Fruit fly (Drosophila melanogaster) whole organism: Measurements from ENCODE around the gene CG31717.

Source experiments
- CG8478 ChIP-seq: fragments of >200 bp; optimal IDR thresholded peaks from 2 replicates; lab custom pipeline; 2018; ENCODE audit warnings: inconsistent platforms
- Dll ChIP-seq: fragments of >200 bp; optimal IDR thresholded peaks from 2 replicates; lab custom pipeline; 2017
- EcR ChIP-seq, 2 experiments: fragments of >200 bp; optimal IDR thresholded peaks; 2 replicates each; lab custom pipeline; 2017; ENCODE audit warnings: missing biosample characterization in 2 of 2, missing genetic modification characterization in 2 of 2, missing genetic modification reagents in 2 of 2
- pan ChIP-seq: fragments of >200 bp; optimal IDR thresholded peaks from 2 replicates; lab custom pipeline; 2017
- psq ChIP-seq: fragments of >200 bp; optimal IDR thresholded peaks from 2 replicates; lab custom pipeline; 2017
- usp ChIP-seq: fragments of >200 bp; optimal IDR thresholded peaks from 2 replicates; lab custom pipeline; 2017; ENCODE audit warnings: missing biosample characterization, missing genetic modification characterization, mixed read lengths

The CG31717 gene

DNA sequence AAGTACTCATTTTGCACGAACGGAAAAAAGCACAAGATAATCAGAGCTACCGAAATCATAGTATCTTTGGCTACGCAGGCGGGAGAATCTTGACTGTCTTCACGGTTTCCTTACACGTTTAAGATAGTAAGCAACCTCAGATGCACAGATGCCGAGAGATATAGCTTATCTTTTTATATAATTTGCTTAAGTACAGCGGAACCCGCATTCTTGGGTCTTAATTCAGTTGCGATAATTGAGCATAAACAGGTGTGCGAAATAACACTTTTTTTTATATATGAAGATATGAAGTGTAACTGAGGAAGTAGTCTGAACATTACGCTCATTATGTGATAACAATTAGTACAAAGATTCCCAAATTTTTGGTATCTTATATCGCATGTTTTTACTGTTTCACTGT is 30.2 kb downstream of the CG31717 start, which contains the start of gene CG34043:
TSS of gene CG34043 (minus strand) at position 101 of the 400 bp plus-strand sequence.
- TF ChIP-seq CG8478 (lab: Kevin White, UChicago) (no peak), EcR (GFP tag; optimal IDR thresholded peaks at IDR 0.05; lab: Kevin White, UChicago) (no peak)

dm6 chr2L:10291276-10291675 is 40.7 kb downstream of the CG31717 start:
- TF ChIP-seq EcR (GFP tag; optimal IDR thresholded peaks at IDR 0.05; lab: Kevin White, UChicago) (no peak), psq (no peak), Dll (lab: Kevin White, UChicago) (no peak), CG8478 (lab: Kevin White, UChicago) (no peak), usp (GFP tag; lab: Kevin White, UChicago) (no peak), pan (lab: Kevin White, UChicago) (no peak)

- TF ChIP-seq pan (lab: Kevin White, UChicago) (no peak), usp (GFP tag; lab: Kevin White, UChicago) (no peak), psq (no peak), CG8478 (lab: Kevin White, UChicago) (no peak), EcR (GFP tag; optimal IDR thresholded peaks at IDR 0.05; lab: Kevin White, UChicago) (no peak), Dll (lab: Kevin White, UChicago) (no peak)
These were observed 41.6 kb downstream of the CG31717 start, which contains the start of gene Ufd4 for dm6 chr2L:10292066-10292560. TSS of gene Ufd4 (minus strand) at chr2L:10292365.

DNA sequence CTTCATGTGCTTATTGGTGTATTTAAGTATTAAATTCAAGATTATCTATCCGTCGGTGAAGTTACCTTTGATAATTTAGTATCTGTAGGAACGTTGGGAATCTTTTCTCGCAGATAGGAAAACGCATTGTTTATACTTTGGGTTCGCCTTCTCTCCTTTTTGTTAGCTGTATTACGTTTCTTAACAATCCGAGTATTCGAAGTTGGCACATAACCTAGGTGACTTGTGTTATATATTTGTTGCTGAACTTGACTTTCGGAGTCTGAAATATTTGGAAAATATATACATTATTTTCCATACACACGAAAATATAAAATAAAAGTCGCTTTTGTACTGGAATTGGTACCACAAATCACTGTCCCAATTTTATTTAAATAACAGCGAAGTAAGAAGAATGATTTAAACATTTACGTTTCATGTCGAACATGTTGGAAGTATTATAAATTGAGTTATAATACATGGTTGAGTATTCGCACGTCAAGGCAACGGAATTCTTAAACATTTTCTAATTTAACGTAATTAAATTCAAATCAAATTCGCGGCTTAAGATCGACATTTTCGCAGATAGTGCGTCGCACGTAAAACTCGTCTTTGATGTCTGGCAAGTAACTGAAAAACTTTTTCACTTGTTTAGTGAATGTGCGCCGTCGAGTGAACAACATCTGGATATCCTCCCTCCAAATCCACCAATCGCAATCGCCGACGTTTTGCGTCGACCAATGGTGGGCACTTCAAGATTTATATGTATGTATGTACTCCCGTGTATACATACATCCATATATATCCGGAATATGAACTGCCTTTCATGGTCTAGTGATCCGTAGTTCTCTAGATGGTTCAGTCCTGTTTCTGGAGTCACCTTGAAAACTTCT is 44.5 kb downstream of the CG31717 start, which contains the start of gene Hand:
TSS of gene Hand (minus strand) at position 588 of the 872 bp plus-strand sequence.
- TF ChIP-seq EcR (GFP tag; optimal IDR thresholded peaks at IDR 0.05; lab: Kevin White, UChicago), result no peak

DNA sequence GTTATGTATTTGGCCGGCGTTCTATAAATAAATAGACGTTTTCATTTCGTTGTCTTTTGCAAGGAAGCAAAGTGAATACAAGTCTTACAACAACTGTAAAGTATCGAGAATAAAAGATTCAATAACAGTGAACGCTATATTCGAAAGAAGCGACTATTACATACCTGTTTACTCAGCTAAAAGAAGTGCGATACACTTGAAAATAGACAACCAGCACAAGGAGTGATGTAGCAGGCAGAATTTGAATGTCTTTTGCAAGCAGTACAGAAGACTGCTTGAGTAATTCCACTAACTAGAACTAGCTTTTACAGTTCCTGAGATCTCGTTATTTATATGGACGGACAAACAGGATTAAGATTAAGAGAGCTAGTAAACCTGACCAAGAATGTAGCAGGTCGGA is 47.8 kb downstream of the CG31717 start:
- TF ChIP-seq Dll (lab: Kevin White, UChicago) (no peak), psq (no peak), pan (lab: Kevin White, UChicago) (no peak), EcR (GFP tag; optimal IDR thresholded peaks at IDR 0.05; lab: Kevin White, UChicago) (no peak), CG8478 (lab: Kevin White, UChicago) (no peak), usp (GFP tag; lab: Kevin White, UChicago) (no peak)

dm6 chr2L:10299077-10299809 is 48.7 kb downstream of the CG31717 start:
- TF ChIP-seq Dll (lab: Kevin White, UChicago), result no peak
- TF ChIP-seq EcR (GFP tag; optimal IDR thresholded peaks at IDR 0.05; lab: Kevin White, UChicago), result no peak
- no peak for TF ChIP-seq psq
- no peak for TF ChIP-seq CG8478 (lab: Kevin White, UChicago)
- TF ChIP-seq usp (GFP tag; lab: Kevin White, UChicago), result no peak
- TF ChIP-seq pan (lab: Kevin White, UChicago), result no peak

DNA sequence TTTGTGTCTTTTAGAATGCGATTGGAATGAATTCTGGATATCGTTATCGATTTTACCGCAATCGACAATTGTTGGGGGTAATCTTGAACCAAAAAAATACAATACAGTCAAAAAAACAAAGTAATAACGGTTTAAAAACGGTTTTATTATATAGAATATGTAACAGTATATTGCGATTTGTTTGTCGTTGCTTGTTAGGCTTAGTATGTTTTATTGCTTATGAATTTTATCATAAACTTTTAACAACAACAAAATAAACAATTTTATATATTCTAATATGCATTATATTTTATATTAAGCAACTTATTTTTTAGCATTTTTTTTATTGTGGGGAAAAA is 49.2 kb downstream of the CG31717 start, which contains the start of gene CYLD:
TSS of gene CYLD (minus strand) at position 38 of the 338 bp plus-strand sequence.
- no peak for TF ChIP-seq EcR (GFP tag; optimal IDR thresholded peaks at IDR 0.05; lab: Kevin White, UChicago)
- no peak for TF ChIP-seq psq
- no peak for TF ChIP-seq CG8478 (lab: Kevin White, UChicago)
- TF ChIP-seq usp (GFP tag; lab: Kevin White, UChicago), result no peak
- no peak for TF ChIP-seq pan (lab: Kevin White, UChicago)
- no peak for TF ChIP-seq Dll (lab: Kevin White, UChicago)
